Worm (Caenorhabditis elegans): ENCODE measurements around the gene Y39A3A.3.

Gene Y39A3A.3

ce11 chrIII:2031746-2032145 is 36.4 kb downstream of the Y39A3A.3 start:
- TF ChIP-seq let-526 (GFP tag; IDR thresholded peaks at IDR 0.05) (no peak), snpc-3.4 (tag; optimal IDR thresholded peaks at IDR 0.05) (peak; percentile 47), nhr-120 (GFP tag; IDR thresholded peaks at IDR 0.05) (no peak), lin-26 (GFP tag; IDR thresholded peaks at IDR 0.05) (peak; percentile 67; the same call in 1 of the 2 replicates), rpc-1 (optimal IDR thresholded peaks at IDR 0.05) (peak; percentile 57), rpc-1 (tag; optimal IDR thresholded peaks at IDR 0.05) (no peak), tbp1 (GFP tag; optimal IDR thresholded peaks at IDR 0.05) (peak; percentile 89), ama-1 (optimal IDR thresholded peaks at IDR 0.05) (no peak), ama-1 (GFP tag; optimal IDR thresholded peaks at IDR 0.05) (peak in 1 of 2 experiments; percentile 60), hmg-1.2 (GFP tag; IDR thresholded peaks at IDR 0.05) (peak; percentile 43)

ce11 chrIII:2030776-2031565 is 37.2 kb downstream of the Y39A3A.3 start:
- TF ChIP-seq F22D6.2 (tag; optimal IDR thresholded peaks at IDR 0.05) (no peak), xnd-1 (tag; optimal IDR thresholded peaks at IDR 0.05) (no peak), sdz-38 (tag; optimal IDR thresholded peaks at IDR 0.05) (no peak), B0019.2 (GFP tag; conservative IDR thresholded peaks at IDR 0.05) (no peak), let-607 (tag; optimal IDR thresholded peaks at IDR 0.05) (no peak), B0336.3 (GFP tag; IDR thresholded peaks at IDR 0.05) (no peak), ztf-3 (GFP tag; optimal IDR thresholded peaks at IDR 0.05) (no peak), rcor-1 (GFP tag; IDR thresholded peaks at IDR 0.05) (0 out of 2 replicates have a peak, but pooled peaks have one; percentile 26), Y67H2A.10 (GFP tag; conservative IDR thresholded peaks at IDR 0.05) (no peak), unc-62 (GFP tag; optimal IDR thresholded peaks at IDR 0.05) (no peak), F37B4.10 (GFP tag; IDR thresholded peaks at IDR 0.05) (no peak), nfya-1 (tag; optimal IDR thresholded peaks at IDR 0.05; ENCODE audit: borderline replicate concordance, insufficient read depth) (no peak), pbrm-1 (GFP tag; IDR thresholded peaks at IDR 0.05) (peak; percentile 26; the same call in 1 of the 2 replicates), nhr-179 (tag; optimal IDR thresholded peaks at IDR 0.05) (no peak), Y53G8AR.9 (GFP tag; conservative IDR thresholded peaks at IDR 0.05) (no peak), unc-130 (GFP tag; optimal IDR thresholded peaks at IDR 0.05) (no peak), lsl-1 (GFP tag; optimal IDR thresholded peaks at IDR 0.05) (peak; percentile 36), chd-7 (tag; optimal IDR thresholded peaks at IDR 0.05) (no peak), nfyb-1 (GFP tag; IDR thresholded peaks at IDR 0.05) (peak; percentile 34; the same call in 1 of the 2 replicates), mcd-1 (GFP tag; IDR thresholded peaks at IDR 0.05) (peak; percentile 46; the same call in 1 of the 2 replicates), mel-28 (tag; optimal IDR thresholded peaks at IDR 0.05; ENCODE audit: borderline replicate concordance) (no peak), tbx-9 (tag; optimal IDR thresholded peaks at IDR 0.05; ENCODE audit: borderline replicate concordance) (no peak), rpc-1 (optimal IDR thresholded peaks at IDR 0.05) (peak; percentile 67), rpc-1 (tag; optimal IDR thresholded peaks at IDR 0.05) (peak; percentile 92), dpff-1 (tag; optimal IDR thresholded peaks at IDR 0.05) (no peak), lag-1 (GFP tag; IDR thresholded peaks at IDR 0.05) (no peak), nhr-90 (tag; optimal IDR thresholded peaks at IDR 0.05) (peak; percentile 64), hmg-1.2 (GFP tag; IDR thresholded peaks at IDR 0.05) (peak; percentile 55), ztf-6 (GFP tag; IDR thresholded peaks at IDR 0.05) (no peak), ztf-26 (tag; optimal IDR thresholded peaks at IDR 0.05) (no peak), sptf-2 (GFP tag; optimal IDR thresholded peaks at IDR 0.05) (no peak), bed-2 (GFP tag; IDR thresholded peaks at IDR 0.05) (no peak), cebp-1 (GFP tag; IDR thresholded peaks at IDR 0.05) (no peak), cebp-1 (tag; optimal IDR thresholded peaks at IDR 0.05) (peak; percentile 22), ztf-25 (GFP tag; IDR thresholded peaks at IDR 0.05) (peak; percentile 83), F55B11.4 (tag; optimal IDR thresholded peaks at IDR 0.05; ENCODE audit: borderline replicate concordance, insufficient read depth) (no peak), K11D2.4 (GFP tag; IDR thresholded peaks at IDR 0.05) (0 out of 2 replicates have a peak, but pooled peaks have one; percentile 10), dox-1 (GFP tag; IDR thresholded peaks at IDR 0.05) (no peak), let-526 (GFP tag; IDR thresholded peaks at IDR 0.05) (no peak), ceh-91 (GFP tag; IDR thresholded peaks at IDR 0.05) (peak; percentile 14; the same call in 1 of the 2 replicates)
